Worm (Caenorhabditis elegans): Measurements from ENCODE around the gene Y44A6D.7.

ce11 chrV:20778886-20779285, 35.6 kb upstream of the Y44A6D.7 start:
- no peak for TF ChIP-seq nfya-1 (tag; optimal IDR thresholded peaks at IDR 0.05)
- no peak for TF ChIP-seq ceh-22 (tag; optimal IDR thresholded peaks at IDR 0.05)
- TF ChIP-seq ceh-31 (tag; optimal IDR thresholded peaks at IDR 0.05): no peak
- no peak for TF ChIP-seq ceh-14 (tag; optimal IDR thresholded peaks at IDR 0.05)
- no peak for TF ChIP-seq ceh-9 (tag; optimal IDR thresholded peaks at IDR 0.05)
- TF ChIP-seq ama-1 (optimal IDR thresholded peaks at IDR 0.05): no peak
- no peak for TF ChIP-seq pqm-1 (tag; optimal IDR thresholded peaks at IDR 0.05)
- TF ChIP-seq sox-2 (GFP tag; IDR thresholded peaks at IDR 0.05): no peak
- TF ChIP-seq ets-4 (tag; optimal IDR thresholded peaks at IDR 0.05): no peak
- TF ChIP-seq ceh-34 (tag; optimal IDR thresholded peaks at IDR 0.05): no peak
- no peak for TF ChIP-seq ceh-48 (tag; optimal IDR thresholded peaks at IDR 0.05)

Measured in whole organism, late embryonic.